Worm (Caenorhabditis elegans) whole organism, L4 larva: Measurements from ENCODE around the gene mspn-1.

Experiments used
- F10B5.3 ChIP-seq: sonication (generic microtip); optimal IDR thresholded peaks from 2 replicates; lab custom pipeline; 2016; ENCODE audit warnings: mild to moderate bottlenecking, missing genetic modification characterization, missing compliant biosample characterization
- F37D6.2 ChIP-seq: sonication (generic microtip); optimal IDR thresholded peaks from 2 replicates; lab custom pipeline; 2016; ENCODE audit warnings: mild to moderate bottlenecking, missing genetic modification characterization, missing compliant biosample characterization
- R02D3.7 ChIP-seq: fragments of 150-350 bp; sonication (generic microtip); optimal IDR thresholded peaks from 3 replicates; lab custom pipeline; 2014; ENCODE audit warnings: missing biosample characterization, missing genetic modification characterization
- T26A8.4 ChIP-seq: fragments of 200-800 bp; sonication (Bioruptor generic); IDR thresholded peaks from 2 replicates; pipeline ENCODE4 v1.3.6; 2022; ENCODE audit warnings: missing genetic modification characterization, missing compliant biosample characterization
- Y48G9A.11 ChIP-seq: fragments of 200-800 bp; sonication (Bioruptor generic); IDR thresholded peaks from 2 replicates; pipeline ENCODE4 v1.3.6; 2022; ENCODE audit warnings: missing genetic modification reagents, missing genetic modification characterization, missing compliant biosample characterization
- Y5F2A.4 ChIP-seq: fragments of 200-800 bp; sonication (Bioruptor generic); optimal IDR thresholded peaks from 2 replicates; lab custom pipeline; 2018; ENCODE audit warnings: mild to moderate bottlenecking, missing genetic modification characterization, missing compliant biosample characterization
- Y75B8A.6 ChIP-seq: fragments of 200-800 bp; sonication (Bioruptor generic); IDR thresholded peaks from 2 replicates; pipeline ENCODE4 v1.3.6; 2022; ENCODE audit warnings: missing genetic modification reagents, missing genetic modification characterization, missing compliant biosample characterization
- ZK337.2 ChIP-seq: fragments of 200-800 bp; sonication (Bioruptor generic); IDR thresholded peaks from 2 replicates; pipeline ENCODE4 v1.3.6; 2022; ENCODE audit warnings: missing genetic modification reagents, missing genetic modification characterization, missing compliant biosample characterization
- aha-1 ChIP-seq: fragments of 150-350 bp; peaks from one replicate; lab custom pipeline; 2014; ENCODE audit warnings: missing biosample characterization, missing genetic modification characterization
- ama-1 ChIP-seq: fragments of 150-350 bp; optimal IDR thresholded peaks from 2 replicates; lab custom pipeline; 2014; ENCODE audit warnings: inconsistent platforms, mixed read lengths
- arid-1 ChIP-seq: fragments of 200-800 bp; sonication (Bioruptor generic); conservative IDR thresholded peaks from 2 replicates; pipeline ENCODE4 v1.3.6; 2022; ENCODE audit warnings: missing genetic modification reagents, missing genetic modification characterization, missing compliant biosample characterization
- ceh-82 ChIP-seq: sonication (generic microtip); optimal IDR thresholded peaks from 2 replicates; lab custom pipeline; 2017; ENCODE audit warnings: missing biosample characterization, missing genetic modification characterization
- ctbp-1 ChIP-seq: fragments of 200-800 bp; sonication (Bioruptor generic); IDR thresholded peaks from 2 replicates; pipeline ENCODE4 v1.3.6; 2022; ENCODE audit warnings: missing genetic modification reagents, missing genetic modification characterization, missing compliant biosample characterization
- dmd-6 ChIP-seq: fragments of 200-800 bp; sonication (Bioruptor generic); IDR thresholded peaks from 2 replicates; pipeline ENCODE4 v1.3.6; 2022; ENCODE audit warnings: missing genetic modification reagents, missing genetic modification characterization, missing compliant biosample characterization
- dmd-8 ChIP-seq: fragments of 200-800 bp; sonication (Bioruptor generic); IDR thresholded peaks from 2 replicates; pipeline ENCODE4 v1.3.6; 2022; ENCODE audit warnings: missing genetic modification characterization, missing compliant biosample characterization
- dpl-1 ChIP-seq: fragments of 150-350 bp; optimal IDR thresholded peaks from 2 replicates; lab custom pipeline; 2014; ENCODE audit warnings: missing biosample characterization, missing genetic modification reagents, missing genetic modification characterization
- fkh-10 ChIP-seq: fragments of 150-350 bp; optimal IDR thresholded peaks from 2 replicates; lab custom pipeline; 2014; ENCODE audit warnings: missing biosample characterization, missing genetic modification reagents, missing genetic modification characterization
- hlh-30 ChIP-seq: sonication (generic microtip); optimal IDR thresholded peaks from 2 replicates; lab custom pipeline; 2017; ENCODE audit warnings: antibody characterized with exemption, mild to moderate bottlenecking, missing genetic modification characterization, missing compliant biosample characterization; ENCODE audit not compliant: insufficient read depth
- hmg-1.1 ChIP-seq: fragments of 200-800 bp; sonication (Bioruptor generic); IDR thresholded peaks from 2 replicates; pipeline ENCODE4 v1.3.6; 2022; ENCODE audit warnings: missing genetic modification reagents, missing genetic modification characterization, missing compliant biosample characterization
- jun-1 ChIP-seq: fragments of 150-350 bp; optimal IDR thresholded peaks from 2 replicates; lab custom pipeline; 2014; ENCODE audit warnings: missing biosample characterization, missing genetic modification reagents, missing genetic modification characterization
- lin-1 ChIP-seq: fragments of 200-800 bp; sonication (Bioruptor generic); IDR thresholded peaks from 2 replicates; pipeline ENCODE4 v1.3.6; 2022; ENCODE audit warnings: missing genetic modification reagents, missing genetic modification characterization, missing compliant biosample characterization
- lin-13 ChIP-seq: fragments of 150-350 bp; optimal IDR thresholded peaks from 2 replicates; lab custom pipeline; 2014; ENCODE audit warnings: missing biosample characterization, missing genetic modification reagents, missing genetic modification characterization
- lin-15B ChIP-seq: fragments of 150-350 bp; sonication (generic microtip); optimal IDR thresholded peaks from 3 replicates; lab custom pipeline; 2014; ENCODE audit warnings: missing biosample characterization, missing genetic modification characterization
- lin-29 ChIP-seq: fragments of 200-800 bp; sonication (Bioruptor generic); IDR thresholded peaks from 2 replicates; pipeline ENCODE4 v1.3.6; 2022; ENCODE audit warnings: missing genetic modification reagents, missing genetic modification characterization, missing compliant biosample characterization
- lsy-2 ChIP-seq, 2 experiments: fragments of 150-350 bp in 1 of 2; sonication (generic microtip) in 1 of 2; optimal IDR thresholded peaks; 2 replicates each; lab custom pipeline; 2014 to 2017; ENCODE audit warnings: missing biosample characterization in 2 of 2, missing genetic modification characterization in 2 of 2
- madf-5 ChIP-seq, 2 experiments: fragments of 200-800 bp; sonication (Bioruptor generic); IDR thresholded peaks; 2 replicates each; pipeline ENCODE4 v1.3.6; 2022; ENCODE audit warnings: missing compliant biosample characterization in 2 of 2, missing genetic modification characterization in 2 of 2
- madf-9 ChIP-seq: fragments of 200-800 bp; sonication (Bioruptor generic); conservative IDR thresholded peaks from 2 replicates; pipeline ENCODE4 v1.3.6; 2022; ENCODE audit warnings: missing genetic modification reagents, missing genetic modification characterization, missing compliant biosample characterization
- mdl-1 ChIP-seq, 2 experiments: fragments of 150-350 bp in 1 of 2; sonication (generic microtip) in 1 of 2; optimal IDR thresholded peaks; 2 replicates each; lab custom pipeline; 2014 to 2017; ENCODE audit warnings: missing biosample characterization in 2 of 2, missing genetic modification characterization in 2 of 2
- mxl-2 ChIP-seq: fragments of 200-800 bp; sonication (Bioruptor generic); conservative IDR thresholded peaks from 2 replicates; pipeline ENCODE4 v1.3.6; 2022; ENCODE audit warnings: missing genetic modification reagents, missing genetic modification characterization, missing compliant biosample characterization
- mxl-3 ChIP-seq: fragments of 200-800 bp; sonication (Bioruptor generic); optimal IDR thresholded peaks from 2 replicates; lab custom pipeline; 2018; ENCODE audit warnings: mild to moderate bottlenecking, missing genetic modification characterization, missing compliant biosample characterization
- nhr-10 ChIP-seq: fragments of 150-350 bp; optimal IDR thresholded peaks from 2 replicates; lab custom pipeline; 2014; ENCODE audit warnings: missing biosample characterization, missing genetic modification characterization
- nhr-11 ChIP-seq: fragments of 150-350 bp; optimal IDR thresholded peaks from 2 replicates; lab custom pipeline; 2014; ENCODE audit warnings: missing biosample characterization, missing genetic modification characterization
- nhr-237 ChIP-seq: sonication (generic microtip); optimal IDR thresholded peaks from 2 replicates; lab custom pipeline; 2017; ENCODE audit warnings: missing biosample characterization, missing genetic modification characterization
- nhr-28 ChIP-seq: fragments of 150-350 bp; optimal IDR thresholded peaks from 2 replicates; lab custom pipeline; 2014; ENCODE audit warnings: missing biosample characterization, missing genetic modification characterization
- nhr-42 ChIP-seq: fragments of 200-800 bp; sonication (Bioruptor generic); IDR thresholded peaks from 2 replicates; pipeline ENCODE4 v1.3.6; 2022; ENCODE audit warnings: missing genetic modification characterization, missing compliant biosample characterization
- nhr-6 ChIP-seq: fragments of 150-350 bp; optimal IDR thresholded peaks from 2 replicates; lab custom pipeline; 2014; ENCODE audit warnings: missing biosample characterization, missing genetic modification characterization
- nhr-77 ChIP-seq: fragments of 150-350 bp; optimal IDR thresholded peaks from 2 replicates; lab custom pipeline; 2014; ENCODE audit warnings: missing biosample characterization, missing genetic modification characterization
- pha-4 ChIP-seq, 2 experiments: fragments of 150-350 bp in 1 of 2; fragments of 200-800 bp in 1 of 2; sonication (Bioruptor generic) in 1 of 2; IDR thresholded peaks in 1 of 2; optimal IDR thresholded peaks in 1 of 2; 2 replicates each; pipeline versions ENCODE4 v1.3.6 to Lab custom; 2014 to 2022; ENCODE audit warnings: missing genetic modification characterization in 2 of 2, missing genetic modification reagents in 2 of 2, missing biosample characterization in 1 of 2, missing compliant biosample characterization in 1 of 2
- php-3 ChIP-seq: fragments of 200-800 bp; sonication (Bioruptor generic); IDR thresholded peaks from 2 replicates; pipeline ENCODE4 v1.3.6; 2022; ENCODE audit warnings: missing genetic modification reagents, missing genetic modification characterization, missing compliant biosample characterization
- saeg-2 ChIP-seq: fragments of 200-800 bp; sonication (Bioruptor generic); IDR thresholded peaks from 2 replicates; pipeline ENCODE4 v1.3.6; 2022; ENCODE audit warnings: missing genetic modification reagents, missing genetic modification characterization, missing compliant biosample characterization
- set-16 ChIP-seq: fragments of 200-800 bp; sonication (Bioruptor generic); IDR thresholded peaks from 2 replicates; pipeline ENCODE4 v1.3.6; 2022; ENCODE audit warnings: missing genetic modification reagents, missing genetic modification characterization, missing compliant biosample characterization
- snpc-1.2 ChIP-seq: fragments of 200-800 bp; sonication (Bioruptor generic); IDR thresholded peaks from 2 replicates; pipeline ENCODE4 v1.3.6; 2022; ENCODE audit warnings: missing genetic modification reagents, missing genetic modification characterization, missing compliant biosample characterization
- spr-1 ChIP-seq: sonication (generic microtip); optimal IDR thresholded peaks from 2 replicates; lab custom pipeline; 2016; ENCODE audit warnings: mild to moderate bottlenecking, missing genetic modification characterization, missing compliant biosample characterization
- spr-3 ChIP-seq: fragments of 200-800 bp; sonication (Bioruptor generic); optimal IDR thresholded peaks from 2 replicates; lab custom pipeline; 2018; ENCODE audit warnings: mild to moderate bottlenecking, missing genetic modification characterization, missing compliant biosample characterization
- unc-130 ChIP-seq: sonication (generic microtip); optimal IDR thresholded peaks from 2 replicates; lab custom pipeline; 2016; ENCODE audit warnings: missing genetic modification reagents, missing genetic modification characterization, missing compliant biosample characterization
- unc-39 ChIP-seq: sonication (generic microtip); optimal IDR thresholded peaks from 2 replicates; lab custom pipeline; 2017; ENCODE audit warnings: missing biosample characterization, missing genetic modification characterization
- zip-11 ChIP-seq: fragments of 200-800 bp; sonication (Bioruptor generic); IDR thresholded peaks from 2 replicates; pipeline ENCODE4 v1.3.6; 2022; ENCODE audit warnings: missing genetic modification characterization, missing compliant biosample characterization
- ztf-11 ChIP-seq: fragments of 150-350 bp; optimal IDR thresholded peaks from 2 replicates; lab custom pipeline; 2014; ENCODE audit warnings: missing biosample characterization, missing genetic modification characterization
- ztf-7 ChIP-seq: fragments of 150-350 bp; optimal IDR thresholded peaks from 2 replicates; lab custom pipeline; 2014; ENCODE audit warnings: missing biosample characterization, missing genetic modification characterization

The mspn-1 gene

ce11 chrIV:10150552-10151004, 27.2 kb upstream of the mspn-1 start, which contains the start of gene tsp-12:
TSS of gene tsp-12 (minus strand) at chrIV:10150602.
- TF ChIP-seq nhr-28 (tag; lab: Kevin White, UChicago): peak; percentile 11
- no peak for TF ChIP-seq lin-15B (tag; lab: Kevin White, UChicago)
- no peak for TF ChIP-seq lin-1 (GFP tag; lab: Robert Waterston, UW)
- TF ChIP-seq fkh-10: peak; percentile 43
- no peak for TF ChIP-seq hmg-1.1 (GFP tag; lab: Robert Waterston, UW)
- TF ChIP-seq lin-13 (GFP tag; lab: Kevin White, UChicago): no peak
- TF ChIP-seq nhr-237 (tag; lab: Kevin White, UChicago): no peak
- no peak for TF ChIP-seq zip-11 (GFP tag; lab: Robert Waterston, UW)
- TF ChIP-seq ztf-11 (tag; lab: Kevin White, UChicago): no peak
- TF ChIP-seq pha-4 (GFP tag; IDR thresholded peaks at IDR 0.05; lab: Robert Waterston, UW): no peak
- TF ChIP-seq pha-4 (tag; optimal IDR thresholded peaks at IDR 0.05; lab: Kevin White, UChicago): no peak
- no peak for TF ChIP-seq lin-29 (GFP tag; lab: Robert Waterston, UW)

- no peak for TF ChIP-seq ceh-82 (tag; lab: Kevin White, UChicago)
- TF ChIP-seq madf-9 (GFP tag; lab: Robert Waterston, UW): no peak
- no peak for TF ChIP-seq dmd-8 (GFP tag; lab: Robert Waterston, UW)
- TF ChIP-seq mxl-3: peak; percentile 11
- 0 out of 2 replicates have a peak, but pooled peaks have one; percentile 16 for TF ChIP-seq ctbp-1 (GFP tag; lab: Robert Waterston, UW)
- TF ChIP-seq jun-1 (tag; lab: Kevin White, UChicago): no peak
- peak; percentile 28 for TF ChIP-seq nhr-6 (tag; lab: Kevin White, UChicago)
- TF ChIP-seq saeg-2 (GFP tag; lab: Robert Waterston, UW): no peak
- peak in 1 of 2 experiments; percentile 96 for TF ChIP-seq lsy-2 (tag; optimal IDR thresholded peaks at IDR 0.05; lab: Kevin White, UChicago)
- TF ChIP-seq hlh-30: peak; percentile 80
- no peak for TF ChIP-seq ztf-7
- no peak for TF ChIP-seq set-16 (GFP tag; lab: Robert Waterston, UW)
- TF ChIP-seq unc-130 (GFP tag; lab: Kevin White, UChicago): no peak
- no peak for TF ChIP-seq nhr-10
- TF ChIP-seq spr-1: no peak
- TF ChIP-seq F37D6.2 (tag; lab: Kevin White, UChicago): no peak
- no peak for TF ChIP-seq mxl-2 (GFP tag; lab: Robert Waterston, UW)
- TF ChIP-seq fkh-10: peak; percentile 13
- no peak for TF ChIP-seq F10B5.3
- 0 out of 2 replicates have a peak, but pooled peaks have one; percentile 7 for TF ChIP-seq dmd-6 (GFP tag; lab: Robert Waterston, UW)
- no peak for TF ChIP-seq unc-39 (tag; lab: Kevin White, UChicago)
- peak in 1 of 2 experiments; percentile 9 for TF ChIP-seq mdl-1 (tag; optimal IDR thresholded peaks at IDR 0.05; lab: Kevin White, UChicago)
- peak; percentile 55 for TF ChIP-seq dpl-1 (GFP tag; lab: Kevin White, UChicago)
- no peak for TF ChIP-seq php-3
- no peak for TF ChIP-seq Y75B8A.6 (GFP tag; lab: Robert Waterston, UW)
- no peak for TF ChIP-seq snpc-1.2 (GFP tag; lab: Robert Waterston, UW)
- peak; percentile 28 for TF ChIP-seq nhr-28 (tag; lab: Kevin White, UChicago)
- no peak for TF ChIP-seq zip-11 (GFP tag; lab: Robert Waterston, UW)
- TF ChIP-seq Y48G9A.11 (GFP tag; lab: Robert Waterston, UW): no peak
- TF ChIP-seq R02D3.7 (tag; lab: Kevin White, UChicago): no peak
- TF ChIP-seq nhr-77 (tag; lab: Kevin White, UChicago): no peak
- TF ChIP-seq spr-3 (GFP tag; lab: Kevin White, UChicago): no peak
- peak; percentile 74 for TF ChIP-seq aha-1 (tag; lab: Kevin White, UChicago)
- TF ChIP-seq nhr-42: no peak
- TF ChIP-seq nhr-11 (tag; lab: Kevin White, UChicago): no peak
- no peak for TF ChIP-seq lin-1 (GFP tag; lab: Robert Waterston, UW)
- TF ChIP-seq ZK337.2: no peak
- no peak for TF ChIP-seq madf-5 (GFP tag; IDR thresholded peaks at IDR 0.05; lab: Robert Waterston, UW)
- no peak for TF ChIP-seq T26A8.4 (GFP tag; lab: Robert Waterston, UW)
- no peak for TF ChIP-seq Y5F2A.4
- no peak for TF ChIP-seq ama-1 (lab: Kevin White, UChicago)
- no peak for TF ChIP-seq arid-1 (GFP tag; lab: Robert Waterston, UW)
These were observed 26.2 kb upstream of the mspn-1 start, which contains the start of gene copg-1 for ce11 chrIV:10151439-10151997. TSS of gene copg-1 (plus strand) at chrIV:10151947.
